Fruit fly (Drosophila melanogaster) whole organism, embryonic: ENCODE data around the gene Ccp84Aa.

Experiments
- CG10267 ChIP-seq: fragments of 200-800 bp; sonication (Bioruptor generic); optimal IDR thresholded peaks from 2 replicates; lab custom pipeline; 2018; ENCODE audit warnings: missing biosample characterization, mild to moderate bottlenecking, missing genetic modification characterization, moderate library complexity
- CG10321 ChIP-seq: fragments of 200-800 bp; sonication (Bioruptor generic); IDR thresholded peaks from 2 replicates; pipeline ENCODE4 v1.3.6; 2022; ENCODE audit warnings: missing biosample characterization, missing genetic modification characterization
- CG10462 ChIP-seq: fragments of 200-800 bp; sonication (Bioruptor generic); optimal IDR thresholded peaks from 2 replicates; lab custom pipeline; 2016; ENCODE audit warnings: missing biosample characterization, missing genetic modification characterization
- CG11093 ChIP-seq: fragments of 200-800 bp; sonication (Bioruptor generic); IDR thresholded peaks from 3 replicates; pipeline ENCODE4 v1.3.6; 2022; ENCODE audit warnings: missing biosample characterization, missing genetic modification characterization
- CG13287 ChIP-seq: fragments of 200-800 bp; sonication (Bioruptor generic); IDR thresholded peaks from 2 replicates; pipeline ENCODE4 v1.3.6; 2022; ENCODE audit warnings: missing biosample characterization, missing genetic modification characterization; ENCODE audit not compliant: partially characterized antibody
- CG14710 ChIP-seq: fragments of 200-800 bp; sonication (Bioruptor generic); optimal IDR thresholded peaks from 3 replicates; lab custom pipeline; 2019; ENCODE audit warnings: missing biosample characterization, mild to moderate bottlenecking, missing genetic modification characterization, moderate library complexity
- CG16779 ChIP-seq: fragments of 200-800 bp; sonication (Bioruptor generic); IDR thresholded peaks from 2 replicates; pipeline ENCODE4 v1.3.6; 2022; ENCODE audit warnings: missing biosample characterization, missing genetic modification characterization
- CG17328 ChIP-seq: fragments of 200-800 bp; sonication (Bioruptor generic); IDR thresholded peaks from 2 replicates; pipeline ENCODE4 v1.3.6; 2022; ENCODE audit warnings: missing biosample characterization, missing genetic modification characterization
- CG17802 ChIP-seq: fragments of 200-800 bp; sonication (Bioruptor generic); optimal IDR thresholded peaks from 2 replicates; lab custom pipeline; 2018; ENCODE audit warnings: missing biosample characterization, mild to moderate bottlenecking, missing genetic modification characterization, moderate library complexity
- CG17829 ChIP-seq: fragments of 200-800 bp; optimal IDR thresholded peaks from 2 replicates; lab custom pipeline; 2019; ENCODE audit warnings: missing biosample characterization, mild to moderate bottlenecking, missing genetic modification characterization, moderate library complexity
- CG18599 ChIP-seq: fragments of 200-800 bp; sonication (Bioruptor generic); optimal IDR thresholded peaks from 3 replicates; lab custom pipeline; 2017; ENCODE audit warnings: missing biosample characterization, missing genetic modification characterization, mild to moderate bottlenecking, moderate library complexity, missing genetic modification reagents
- CG2116 ChIP-seq: fragments of 200-800 bp; sonication (Bioruptor generic); optimal IDR thresholded peaks from 3 replicates; lab custom pipeline; 2018; ENCODE audit warnings: missing biosample characterization, mild to moderate bottlenecking, missing genetic modification characterization
- CG2712 ChIP-seq: fragments of 200-800 bp; optimal IDR thresholded peaks from 3 replicates; lab custom pipeline; 2019; ENCODE audit warnings: missing biosample characterization, mild to moderate bottlenecking, missing genetic modification characterization, moderate library complexity
- CG33213 ChIP-seq: fragments of 200-800 bp; sonication (Bioruptor generic); optimal IDR thresholded peaks from 3 replicates; lab custom pipeline; 2016; ENCODE audit warnings: missing biosample characterization, missing genetic modification characterization
- CG33557 ChIP-seq: fragments of 200-800 bp; sonication (Bioruptor generic); optimal IDR thresholded peaks from 2 replicates; lab custom pipeline; 2019; ENCODE audit warnings: missing biosample characterization, mild to moderate bottlenecking, missing genetic modification characterization, moderate library complexity
- CG3995 ChIP-seq: fragments of 200-800 bp; sonication (Bioruptor generic); optimal IDR thresholded peaks from 3 replicates; lab custom pipeline; 2016; ENCODE audit warnings: missing biosample characterization, missing genetic modification characterization
- CG42726 ChIP-seq: fragments of 200-800 bp; sonication (Bioruptor generic); IDR thresholded peaks from 2 replicates; pipeline ENCODE4 v1.3.6; 2022; ENCODE audit warnings: missing biosample characterization, missing genetic modification characterization; ENCODE audit not compliant: partially characterized antibody
- CG4328 ChIP-seq: fragments of 200-800 bp; sonication (Bioruptor generic); optimal IDR thresholded peaks from 3 replicates; lab custom pipeline; 2017; ENCODE audit warnings: missing biosample characterization, missing genetic modification reagents, missing genetic modification characterization
- CG4617 ChIP-seq: fragments of 200-800 bp; sonication (Bioruptor generic); optimal IDR thresholded peaks from 3 replicates; lab custom pipeline; 2016; ENCODE audit warnings: missing biosample characterization, missing genetic modification characterization, borderline replicate concordance
- CG9437 ChIP-seq: fragments of 200-800 bp; sonication (Bioruptor generic); optimal IDR thresholded peaks from 2 replicates; lab custom pipeline; 2018; ENCODE audit warnings: missing biosample characterization, mild to moderate bottlenecking, missing genetic modification characterization
- CG9817 ChIP-seq: fragments of 200-800 bp; sonication (Bioruptor generic); optimal IDR thresholded peaks from 2 replicates; lab custom pipeline; 2018; ENCODE audit warnings: missing biosample characterization, mild to moderate bottlenecking, missing genetic modification characterization, moderate library complexity
- CG9932 ChIP-seq: fragments of 200-800 bp; sonication (Bioruptor generic); IDR thresholded peaks from 2 replicates; pipeline ENCODE4 v1.3.6; 2022; ENCODE audit warnings: missing biosample characterization, missing genetic modification characterization
- CTCF ChIP-seq: fragments of 200-800 bp; sonication (Bioruptor generic); optimal IDR thresholded peaks from 2 replicates; lab custom pipeline; 2017; ENCODE audit warnings: missing biosample characterization, mild to moderate bottlenecking, missing genetic modification characterization, moderate library complexity
- Chrac-16 ChIP-seq: fragments of 200-800 bp; sonication (Bioruptor generic); optimal IDR thresholded peaks from 3 replicates; lab custom pipeline; 2016; ENCODE audit warnings: missing biosample characterization, missing genetic modification characterization
- CoRest ChIP-seq: fragments of 200-800 bp; sonication (Bioruptor generic); optimal IDR thresholded peaks from 3 replicates; lab custom pipeline; 2018; ENCODE audit warnings: missing biosample characterization, mild to moderate bottlenecking, missing genetic modification characterization, moderate library complexity
- Elba2 ChIP-seq: fragments of 200-800 bp; sonication (Bioruptor generic); optimal IDR thresholded peaks from 3 replicates; lab custom pipeline; 2016; ENCODE audit warnings: missing biosample characterization, missing genetic modification characterization
- MESR4 ChIP-seq: fragments of 200-800 bp; sonication (Bioruptor generic); optimal IDR thresholded peaks from 2 replicates; lab custom pipeline; 2018; ENCODE audit warnings: missing biosample characterization, mild to moderate bottlenecking, missing genetic modification characterization, moderate library complexity
- Med ChIP-seq: fragments of 200-800 bp; sonication (Bioruptor generic); peaks from one replicate; lab custom pipeline; 2016; ENCODE audit warnings: missing biosample characterization, missing genetic modification characterization, mild to moderate bottlenecking, inconsistent platforms, moderate library complexity
- Mrtf ChIP-seq: fragments of 200-800 bp; sonication (Bioruptor generic); IDR thresholded peaks from 3 replicates; pipeline ENCODE4 v1.3.6; 2022; ENCODE audit warnings: missing biosample characterization, missing genetic modification characterization
- NC2β ChIP-seq: fragments of 200-800 bp; sonication (Bioruptor generic); optimal IDR thresholded peaks from 2 replicates; lab custom pipeline; 2016; ENCODE audit warnings: missing biosample characterization, missing genetic modification characterization
- Pdp1 ChIP-seq, 2 experiments: fragments of 200-800 bp; sonication (Bioruptor generic); optimal IDR thresholded peaks; 3 replicates each; lab custom pipeline; 2016; ENCODE audit warnings: missing biosample characterization in 2 of 2, missing genetic modification characterization in 2 of 2, mild to moderate bottlenecking in 1 of 2, moderate library complexity in 1 of 2
- Sry-δ ChIP-seq: fragments of 200-800 bp; sonication (Bioruptor generic); optimal IDR thresholded peaks from 2 replicates; lab custom pipeline; 2016; ENCODE audit warnings: missing biosample characterization, missing genetic modification characterization
- TFAM ChIP-seq: fragments of 200-800 bp; sonication (Bioruptor generic); optimal IDR thresholded peaks from 2 replicates; lab custom pipeline; 2017; ENCODE audit warnings: missing biosample characterization, missing genetic modification characterization, inconsistent platforms
- kah ChIP-seq: fragments of 200-800 bp; sonication (Bioruptor generic); optimal IDR thresholded peaks from 2 replicates; lab custom pipeline; 2018; ENCODE audit warnings: missing biosample characterization, mild to moderate bottlenecking, missing genetic modification characterization
- otp ChIP-seq: fragments of 200-800 bp; sonication (Bioruptor generic); IDR thresholded peaks from 3 replicates; pipeline ENCODE4, ENCODE4 v1.3.6; 2022; ENCODE audit warnings: missing biosample characterization, missing genetic modification characterization
- pita ChIP-seq: fragments of 200-800 bp; sonication (Bioruptor generic); optimal IDR thresholded peaks from 2 replicates; lab custom pipeline; 2017; ENCODE audit warnings: missing biosample characterization, mild to moderate bottlenecking, missing genetic modification characterization
- ranshi ChIP-seq: fragments of 200-800 bp; sonication (Bioruptor generic); IDR thresholded peaks from 2 replicates; pipeline ENCODE4 v1.3.6; 2022; ENCODE audit warnings: missing biosample characterization, missing genetic modification characterization
- sens ChIP-seq: fragments of 200-800 bp; sonication (Bioruptor generic); peaks from one replicate; lab custom pipeline; 2016; ENCODE audit warnings: missing biosample characterization, missing genetic modification characterization
- sisA ChIP-seq: fragments of 200-800 bp; sonication (Bioruptor generic); IDR thresholded peaks from 2 replicates; pipeline ENCODE4 v1.3.6; 2022; ENCODE audit warnings: missing biosample characterization, missing genetic modification characterization
- so ChIP-seq: fragments of 200-800 bp; sonication (Bioruptor generic); IDR thresholded peaks from 3 replicates; pipeline ENCODE4 v1.3.6; 2022; ENCODE audit warnings: missing biosample characterization, missing genetic modification characterization
- stwl ChIP-seq: fragments of 200-800 bp; sonication (Bioruptor generic); optimal IDR thresholded peaks from 3 replicates; lab custom pipeline; 2018; ENCODE audit warnings: missing biosample characterization, mild to moderate bottlenecking, missing genetic modification characterization, moderate library complexity
- tio ChIP-seq: fragments of 200-800 bp; sonication (Bioruptor generic); optimal IDR thresholded peaks from 2 replicates; lab custom pipeline; 2017; ENCODE audit warnings: missing biosample characterization, missing genetic modification characterization, inconsistent platforms
- tll ChIP-seq, 2 experiments: fragments of 200-800 bp in 1 of 2; fragments of >200 bp in 1 of 2; sonication (Bioruptor generic) in 1 of 2; optimal IDR thresholded peaks; 2 replicates each; lab custom pipeline; 2017 to 2019; ENCODE audit warnings: missing biosample characterization in 2 of 2, missing genetic modification characterization in 2 of 2, mild to moderate bottlenecking in 1 of 2, moderate library complexity in 1 of 2
- trem ChIP-seq: fragments of 200-800 bp; optimal IDR thresholded peaks from 3 replicates; lab custom pipeline; 2019; ENCODE audit warnings: missing biosample characterization, mild to moderate bottlenecking, missing genetic modification characterization, moderate library complexity
- wdn ChIP-seq: fragments of 200-800 bp; sonication (Bioruptor generic); IDR thresholded peaks from 2 replicates; pipeline ENCODE4 v1.3.6; 2022; ENCODE audit warnings: missing biosample characterization, missing genetic modification characterization
- wek ChIP-seq: fragments of 200-800 bp; sonication (Bioruptor generic); optimal IDR thresholded peaks from 3 replicates; lab custom pipeline; 2018; ENCODE audit warnings: missing biosample characterization, mild to moderate bottlenecking, missing genetic modification characterization, moderate library complexity

The Ccp84Aa gene

dm6 chr3R:6657278-6658246, 46.3 kb upstream of the Ccp84Aa start, which contains the start of the genes CG1307 and twr (continued):
- TF ChIP-seq CG18599 (GFP tag; lab: Kevin White, UChicago) (no peak), CG3995 (GFP tag; lab: Kevin White, UChicago) (peak; percentile 96), Med (GFP tag; lab: Kevin White, UChicago) (peak; percentile 82), CG9437 (peak; percentile 97), sisA (GFP tag; lab: Robert Waterston, UW) (peak; percentile 48; the same call in 1 of the 2 replicates), kah (GFP tag; lab: Kevin White, UChicago) (peak; percentile 5), tio (GFP tag; lab: Kevin White, UChicago) (no peak), CG33213 (GFP tag; lab: Kevin White, UChicago) (peak; percentile 9), ranshi (GFP tag; lab: Robert Waterston, UW) (0 out of 2 replicates have a peak, but pooled peaks have one; percentile 13), CG10462 (GFP tag; lab: Kevin White, UChicago) (peak; percentile 28), CTCF (GFP tag; lab: Kevin White, UChicago) (peak; percentile 31), CG2116 (GFP tag; lab: Kevin White, UChicago) (peak; percentile 55), CG10321 (GFP tag; lab: Robert Waterston, UW) (0 out of 2 replicates have a peak, but pooled peaks have one; percentile 11), wek (GFP tag; lab: Kevin White, UChicago) (peak; percentile 99), Chrac-16 (GFP tag; lab: Kevin White, UChicago) (peak; percentile 24), Mrtf (GFP tag; lab: Robert Waterston, UW) (peak; percentile 33; the same call in 1 of the 3 replicates), CG17802 (peak; percentile 13), wdn (0 out of 2 replicates have a peak, but pooled peaks have one; percentile 6), CG4617 (GFP tag; lab: Kevin White, UChicago) (peak; percentile 55)

dm6 chr3R:6659941-6660340, 43.9 kb upstream of the Ccp84Aa start, which contains the start of gene agt:
Gene agt (minus strand): TSS chr3R:6660100.
- TF ChIP-seq tll (GFP tag; optimal IDR thresholded peaks at IDR 0.05; lab: Kevin White, UChicago) (no peak), CG33213 (GFP tag; lab: Kevin White, UChicago) (peak; percentile 26), pita (GFP tag; lab: Kevin White, UChicago) (peak; percentile 79), CoRest (peak; percentile 52), otp (no peak), CG2116 (GFP tag; lab: Kevin White, UChicago) (peak; percentile 54), CG16779 (GFP tag; lab: Robert Waterston, UW) (no peak), TFAM (no peak), CG9932 (0 out of 2 replicates have a peak, but pooled peaks have one; percentile 14), CG42726 (GFP tag; lab: Robert Waterston, UW) (0 out of 2 replicates have a peak, but pooled peaks have one; percentile 28), CG10321 (GFP tag; lab: Robert Waterston, UW) (no peak), CG33557 (GFP tag; lab: Kevin White, UChicago) (no peak), CG2712 (tag; lab: Kevin White, UChicago) (peak; percentile 50), CG13287 (GFP tag; lab: Robert Waterston, UW) (peak; percentile 68), so (no peak), CG9817 (tag; lab: Kevin White, UChicago) (peak; percentile 11), Pdp1 (GFP tag; optimal IDR thresholded peaks at IDR 0.05; lab: Kevin White, UChicago) (peak in 1 of 2 experiments; percentile 82), NC2β (peak; percentile 3), CG11093 (no peak), MESR4 (GFP tag; lab: Kevin White, UChicago) (no peak), stwl (tag; lab: Kevin White, UChicago) (peak; percentile 93), CG17328 (GFP tag; lab: Robert Waterston, UW) (no peak), Elba2 (GFP tag; lab: Kevin White, UChicago) (no peak), Sry-δ (GFP tag; lab: Kevin White, UChicago) (peak; percentile 34), CG14710 (tag; lab: Kevin White, UChicago) (peak; percentile 71), CG4328 (GFP tag; lab: Kevin White, UChicago) (no peak), CG17829 (tag; lab: Kevin White, UChicago) (peak; percentile 31), CG10267 (tag; lab: Kevin White, UChicago) (peak; percentile 37), trem (tag; lab: Kevin White, UChicago) (peak; percentile 78), sens (GFP tag; lab: Kevin White, UChicago) (peak; percentile 17)
